Fruit fly (Drosophila melanogaster): Measurements from ENCODE around the gene CG5382.

DNA sequence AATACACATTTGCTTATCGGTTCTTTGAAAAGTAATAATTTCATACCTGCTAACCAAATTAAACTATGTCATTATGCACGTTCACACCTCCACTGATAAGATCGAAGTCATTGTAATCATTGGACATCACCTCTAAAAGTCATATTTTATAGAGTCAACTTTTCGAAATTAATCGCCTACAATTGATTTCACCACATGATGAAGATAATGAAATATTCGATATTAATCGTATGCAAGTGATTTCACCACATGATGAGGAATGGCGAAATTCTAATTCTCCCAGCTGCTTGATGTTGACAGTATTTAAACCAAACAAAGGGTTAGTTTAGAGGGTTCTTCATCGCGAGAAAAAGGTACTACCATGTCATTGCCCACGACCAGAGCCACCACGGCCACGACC is 9.9 kb upstream of the CG5382 start, which contains the start of gene CG18596:
- TF ChIP-seq CG1620 (GFP tag; optimal IDR thresholded peaks at IDR 0.05) (no peak), toe (GFP tag; optimal IDR thresholded peaks at IDR 0.05) (no peak), CG33017 (tag; optimal IDR thresholded peaks at IDR 0.05) (no peak), CG7045 (GFP tag; optimal IDR thresholded peaks at IDR 0.05) (no peak), Hr96 (GFP tag; optimal IDR thresholded peaks at IDR 0.05) (no peak)

Data from whole organism, adult.